Fruit fly (Drosophila melanogaster) whole organism, embryonic: ENCODE data around the gene CG13365.

Experiments used
- CG2129 ChIP-seq: fragments of 200-800 bp; sonication (Bioruptor generic); IDR thresholded peaks from 2 replicates; pipeline ENCODE4 v1.3.6; 2022; ENCODE audit warnings: missing biosample characterization, missing genetic modification characterization; ENCODE audit not compliant: partially characterized antibody
- Gug ChIP-seq: fragments of 200-800 bp; sonication (Bioruptor generic); IDR thresholded peaks from 4 replicates; pipeline ENCODE4 v1.3.6; 2022; ENCODE audit warnings: missing biosample characterization, missing genetic modification characterization
- HLH54F ChIP-seq: fragments of 200-800 bp; sonication (Bioruptor generic); optimal IDR thresholded peaks from 3 replicates; lab custom pipeline; 2016; ENCODE audit warnings: missing biosample characterization, missing genetic modification characterization
- Xbp1 ChIP-seq: fragments of 200-800 bp; sonication (Bioruptor generic); optimal IDR thresholded peaks from 3 replicates; lab custom pipeline; 2016; ENCODE audit warnings: missing biosample characterization, mild to moderate bottlenecking, missing genetic modification characterization
- bab2 ChIP-seq: fragments of 200-800 bp; sonication (Bioruptor generic); optimal IDR thresholded peaks from 2 replicates; lab custom pipeline; 2016; ENCODE audit warnings: missing biosample characterization, missing genetic modification characterization

DNA sequence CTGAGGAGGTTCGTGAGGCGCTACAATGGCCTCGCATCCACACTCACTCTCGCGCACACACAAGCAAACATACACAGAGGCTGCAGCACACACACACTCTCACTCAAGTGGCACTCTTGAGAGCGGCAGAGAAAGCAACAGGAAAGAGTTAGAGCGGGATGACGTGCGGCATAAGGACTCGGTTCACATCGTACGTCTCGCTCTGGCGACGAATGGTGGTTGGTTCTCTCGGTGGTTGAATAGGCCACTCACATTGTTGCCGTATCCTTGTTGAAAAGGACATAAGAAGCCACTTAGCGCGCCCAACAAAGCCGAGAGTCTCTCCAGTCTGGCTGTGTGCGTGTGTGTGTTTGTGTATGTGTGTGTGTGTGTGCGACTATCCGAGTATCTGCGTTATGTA, 30.5 kb downstream of the CG13365 start:
- TF ChIP-seq bab2 (GFP tag; lab: Kevin White, UChicago) (no peak), HLH54F (GFP tag; lab: Kevin White, UChicago) (no peak), Gug (GFP tag; lab: Robert Waterston, UW) (no peak), CG2129 (GFP tag; lab: Robert Waterston, UW) (no peak), Xbp1 (no peak)
